Worm (Caenorhabditis elegans): ENCODE measurements around the gene iglr-1.

The iglr-1 gene

ce11 chrX:14982525-14982924, 8.7 kb downstream of the iglr-1 start, which contains the start of gene plp-2:
plp-2 (minus strand) TSS chrX:14982804.
- TF ChIP-seq nhr-25 (tag; optimal IDR thresholded peaks at IDR 0.05) (no peak), sma-9 (GFP tag; optimal IDR thresholded peaks at IDR 0.05) (no peak), sma-9 (tag; optimal IDR thresholded peaks at IDR 0.05) (no peak), mdl-1 (tag; optimal IDR thresholded peaks at IDR 0.05) (no peak), nhr-12 (tag; optimal IDR thresholded peaks at IDR 0.05) (no peak), sma-3 (GFP tag; optimal IDR thresholded peaks at IDR 0.05) (no peak), aly-2 (tag; optimal IDR thresholded peaks at IDR 0.05) (no peak), nhr-237 (tag; optimal IDR thresholded peaks at IDR 0.05) (no peak), nhr-129 (tag; optimal IDR thresholded peaks at IDR 0.05) (no peak), Y55F3AM.14 (GFP tag; optimal IDR thresholded peaks at IDR 0.05) (no peak), nhr-6 (tag; optimal IDR thresholded peaks at IDR 0.05) (no peak), ceh-82 (tag; optimal IDR thresholded peaks at IDR 0.05) (no peak), lin-11 (tag; optimal IDR thresholded peaks at IDR 0.05) (no peak), skn-1 (tag; optimal IDR thresholded peaks at IDR 0.05) (no peak), peb-1 (tag; optimal IDR thresholded peaks at IDR 0.05) (no peak), ama-1 (optimal IDR thresholded peaks at IDR 0.05) (no peak), nhr-10 (tag; optimal IDR thresholded peaks at IDR 0.05) (no peak), ztf-11 (tag; optimal IDR thresholded peaks at IDR 0.05) (no peak)

DNA sequence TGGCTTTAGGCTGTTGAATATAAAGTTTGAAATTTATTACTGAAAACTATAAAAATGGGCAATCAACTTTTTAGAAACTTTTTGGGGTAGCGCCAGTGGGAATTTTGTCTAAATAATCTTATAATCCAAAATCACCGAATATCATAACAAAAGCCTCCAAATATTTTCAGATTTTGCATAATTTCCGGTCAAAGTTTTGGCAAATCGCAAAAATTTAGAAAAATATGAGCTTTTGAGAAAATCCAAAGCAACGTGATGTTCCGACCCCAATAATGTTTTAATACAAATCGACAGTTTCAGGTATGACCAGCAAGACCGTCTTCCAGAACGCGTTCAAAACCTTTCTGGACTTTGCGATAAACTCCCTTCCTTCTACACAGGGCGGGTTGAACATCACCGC, 11.8 kb downstream of the iglr-1 start, which contains the start of gene emre-1:
TSS of gene emre-1 (plus strand) at position 301 of the 400 bp plus-strand sequence.
- TF ChIP-seq unc-62 (GFP tag; optimal IDR thresholded peaks at IDR 0.05) (no peak), ama-1 (optimal IDR thresholded peaks at IDR 0.05) (no peak), lin-11 (tag; optimal IDR thresholded peaks at IDR 0.05) (no peak), nhr-21 (tag; optimal IDR thresholded peaks at IDR 0.05) (no peak), unc-55 (GFP tag; optimal IDR thresholded peaks at IDR 0.05) (no peak), nhr-11 (tag; optimal IDR thresholded peaks at IDR 0.05) (no peak)

- TF ChIP-seq ceh-82 (tag; optimal IDR thresholded peaks at IDR 0.05) (no peak), sma-3 (GFP tag; optimal IDR thresholded peaks at IDR 0.05) (peak; percentile 27), nhr-10 (tag; optimal IDR thresholded peaks at IDR 0.05) (no peak), elt-1 (tag; optimal IDR thresholded peaks at IDR 0.05) (no peak), nhr-12 (tag; optimal IDR thresholded peaks at IDR 0.05) (no peak), lin-39 (tag; optimal IDR thresholded peaks at IDR 0.05) (no peak), unc-39 (tag; optimal IDR thresholded peaks at IDR 0.05) (no peak), mdl-1 (tag; optimal IDR thresholded peaks at IDR 0.05) (no peak), mbf-1 (tag; optimal IDR thresholded peaks at IDR 0.05) (no peak), ztf-11 (tag; optimal IDR thresholded peaks at IDR 0.05) (no peak), nhr-23 (tag; optimal IDR thresholded peaks at IDR 0.05) (no peak), ztf-1 (GFP tag; conservative IDR thresholded peaks at IDR 0.05) (no peak), nhr-25 (tag; optimal IDR thresholded peaks at IDR 0.05) (peak; percentile 51), lin-11 (tag; optimal IDR thresholded peaks at IDR 0.05) (no peak), F13H6.1 (tag; optimal IDR thresholded peaks at IDR 0.05) (peak; percentile 44), ZK546.5 (tag; optimal IDR thresholded peaks at IDR 0.05) (no peak), nhr-6 (tag; optimal IDR thresholded peaks at IDR 0.05) (no peak), nhr-11 (tag; optimal IDR thresholded peaks at IDR 0.05) (no peak), egl-27 (tag; optimal IDR thresholded peaks at IDR 0.05) (no peak), nhr-21 (tag; optimal IDR thresholded peaks at IDR 0.05) (peak; percentile 17), mab-5 (tag; optimal IDR thresholded peaks at IDR 0.05) (no peak), aly-2 (tag; optimal IDR thresholded peaks at IDR 0.05) (no peak), snpc-4 (tag; optimal IDR thresholded peaks at IDR 0.05) (no peak), elt-3 (tag; optimal IDR thresholded peaks at IDR 0.05) (no peak), alr-1 (tag; optimal IDR thresholded peaks at IDR 0.05) (no peak), C34F6.9 (tag; optimal IDR thresholded peaks at IDR 0.05) (peak; percentile 48), crh-2 (tag; optimal IDR thresholded peaks at IDR 0.05) (peak; percentile 54), sem-4 (tag; optimal IDR thresholded peaks at IDR 0.05) (no peak), ceh-16 (tag; optimal IDR thresholded peaks at IDR 0.05) (no peak), unc-62 (GFP tag; optimal IDR thresholded peaks at IDR 0.05) (no peak), ztf-4 (tag; optimal IDR thresholded peaks at IDR 0.05) (peak; percentile 72), nhr-129 (tag; optimal IDR thresholded peaks at IDR 0.05) (peak; percentile 55), Y55F3AM.14 (GFP tag; optimal IDR thresholded peaks at IDR 0.05) (no peak), sma-9 (GFP tag; optimal IDR thresholded peaks at IDR 0.05) (peak; percentile 50), sma-9 (tag; optimal IDR thresholded peaks at IDR 0.05) (no peak), fos-1 (tag; optimal IDR thresholded peaks at IDR 0.05) (no peak), peb-1 (tag; optimal IDR thresholded peaks at IDR 0.05) (no peak), unc-55 (GFP tag; optimal IDR thresholded peaks at IDR 0.05) (peak; percentile 20), gmeb-1 (tag; optimal IDR thresholded peaks at IDR 0.05) (no peak), nhr-77 (tag; optimal IDR thresholded peaks at IDR 0.05) (no peak), dmd-4 (tag; optimal IDR thresholded peaks at IDR 0.05) (no peak), blmp-1 (tag; optimal IDR thresholded peaks at IDR 0.05; ENCODE audit: insufficient read depth) (no peak), nhr-237 (tag; optimal IDR thresholded peaks at IDR 0.05) (no peak), skn-1 (tag; optimal IDR thresholded peaks at IDR 0.05) (no peak), R02D3.7 (tag; optimal IDR thresholded peaks at IDR 0.05) (no peak), lin-13 (GFP tag; optimal IDR thresholded peaks at IDR 0.05) (peak; percentile 0), zag-1 (tag; optimal IDR thresholded peaks at IDR 0.05) (no peak), ama-1 (optimal IDR thresholded peaks at IDR 0.05) (no peak)
Measured at ce11 chrX:14978756-14979155, 12.4 kb downstream of the iglr-1 start.

All from whole organism, L2 larva.